Worm (Caenorhabditis elegans) whole organism, L2 larva: ENCODE data around the gene F13D11.4.
A peak's percentile ranks its signal among the peaks of the same experiment; 100 is the strongest.

Experiments
- C34F6.9 ChIP-seq: fragments of 150-350 bp; optimal IDR thresholded peaks from 2 replicates; lab custom pipeline; 2014; ENCODE audit warnings: missing biosample characterization, missing genetic modification characterization
- F13H6.1 ChIP-seq: sonication (generic microtip); optimal IDR thresholded peaks from 2 replicates; lab custom pipeline; 2016; ENCODE audit warnings: missing genetic modification characterization, missing compliant biosample characterization
- R02D3.7 ChIP-seq: fragments of 150-350 bp; optimal IDR thresholded peaks from 2 replicates; lab custom pipeline; 2014; ENCODE audit warnings: missing biosample characterization, missing genetic modification characterization
- Y55F3AM.14 ChIP-seq: fragments of 200-800 bp; sonication (Bioruptor generic); optimal IDR thresholded peaks from 2 replicates; lab custom pipeline; 2018; ENCODE audit warnings: mild to moderate bottlenecking, missing genetic modification characterization, missing compliant biosample characterization
- ZK546.5 ChIP-seq: sonication (generic microtip); optimal IDR thresholded peaks from 2 replicates; lab custom pipeline; 2017; ENCODE audit warnings: missing biosample characterization, missing genetic modification characterization
- alr-1 ChIP-seq: fragments of 150-350 bp; optimal IDR thresholded peaks from 2 replicates; lab custom pipeline; 2014; ENCODE audit warnings: missing biosample characterization, missing genetic modification characterization
- aly-2 ChIP-seq: fragments of 150-350 bp; optimal IDR thresholded peaks from 2 replicates; lab custom pipeline; 2014; ENCODE audit warnings: missing biosample characterization, missing genetic modification characterization
- ama-1 ChIP-seq: fragments of 150-350 bp; optimal IDR thresholded peaks from 2 replicates; lab custom pipeline; 2018; ENCODE audit warnings: inconsistent platforms
- blmp-1 ChIP-seq: sonication (generic microtip); optimal IDR thresholded peaks from 2 replicates; lab custom pipeline; 2017; ENCODE audit warnings: missing genetic modification characterization, mild to moderate bottlenecking, missing compliant biosample characterization, antibody characterized with exemption, moderate library complexity; ENCODE audit not compliant: insufficient read depth
- ceh-16 ChIP-seq: fragments of 150-350 bp; optimal IDR thresholded peaks from 2 replicates; lab custom pipeline; 2014; ENCODE audit warnings: missing biosample characterization, missing genetic modification characterization
- crh-2 ChIP-seq: sonication (generic microtip); optimal IDR thresholded peaks from 2 replicates; lab custom pipeline; 2017; ENCODE audit warnings: missing biosample characterization, missing genetic modification characterization
- elt-1 ChIP-seq: fragments of 150-350 bp; optimal IDR thresholded peaks from 2 replicates; lab custom pipeline; 2014; ENCODE audit warnings: missing biosample characterization, missing genetic modification characterization
- elt-3 ChIP-seq: sonication (generic microtip); optimal IDR thresholded peaks from 2 replicates; lab custom pipeline; 2017; ENCODE audit warnings: missing biosample characterization, missing genetic modification characterization
- fos-1 ChIP-seq: fragments of 150-350 bp; optimal IDR thresholded peaks from 2 replicates; lab custom pipeline; 2014; ENCODE audit warnings: missing biosample characterization, missing genetic modification characterization
- gmeb-1 ChIP-seq: fragments of 150-350 bp; optimal IDR thresholded peaks from 2 replicates; lab custom pipeline; 2014; ENCODE audit warnings: missing biosample characterization, missing genetic modification characterization
- lin-11 ChIP-seq: fragments of 150-350 bp; sonication (generic microtip); optimal IDR thresholded peaks from 2 replicates; lab custom pipeline; 2014; ENCODE audit warnings: missing biosample characterization, missing genetic modification characterization, inconsistent platforms, mixed read lengths
- lin-13 ChIP-seq: fragments of 150-350 bp; optimal IDR thresholded peaks from 2 replicates; lab custom pipeline; 2014; ENCODE audit warnings: missing biosample characterization, missing genetic modification reagents, missing genetic modification characterization
- lin-39 ChIP-seq: fragments of 150-350 bp; optimal IDR thresholded peaks from 2 replicates; lab custom pipeline; 2014; ENCODE audit warnings: missing biosample characterization, missing genetic modification reagents, missing genetic modification characterization
- lsy-2 ChIP-seq, 2 experiments: fragments of 150-350 bp in 1 of 2; sonication (generic microtip) in 1 of 2; optimal IDR thresholded peaks; 2 replicates each; lab custom pipeline; 2014 to 2017; ENCODE audit warnings: missing biosample characterization in 2 of 2, missing genetic modification characterization in 2 of 2
- mab-5 ChIP-seq: fragments of 150-350 bp; optimal IDR thresholded peaks from 2 replicates; lab custom pipeline; 2014; ENCODE audit warnings: missing biosample characterization, missing genetic modification characterization
- mdl-1 ChIP-seq, 2 experiments: fragments of 150-350 bp in 1 of 2; sonication (generic microtip) in 1 of 2; optimal IDR thresholded peaks; 2 replicates each; lab custom pipeline; 2017; ENCODE audit warnings: missing biosample characterization in 2 of 2, missing genetic modification characterization in 2 of 2
- nhr-12 ChIP-seq: fragments of 150-350 bp; optimal IDR thresholded peaks from 2 replicates; lab custom pipeline; 2014; ENCODE audit warnings: missing biosample characterization, missing genetic modification characterization
- nhr-129 ChIP-seq: fragments of 150-350 bp; optimal IDR thresholded peaks from 2 replicates; lab custom pipeline; 2014; ENCODE audit warnings: missing biosample characterization, missing genetic modification characterization
- nhr-21 ChIP-seq: fragments of 150-350 bp; optimal IDR thresholded peaks from 2 replicates; lab custom pipeline; 2014; ENCODE audit warnings: missing biosample characterization, missing genetic modification characterization
- nhr-23 ChIP-seq: fragments of 150-350 bp; optimal IDR thresholded peaks from 2 replicates; lab custom pipeline; 2014; ENCODE audit warnings: missing biosample characterization, missing genetic modification reagents, missing genetic modification characterization
- nhr-237 ChIP-seq: fragments of 150-350 bp; optimal IDR thresholded peaks from 2 replicates; lab custom pipeline; 2014; ENCODE audit warnings: missing biosample characterization, missing genetic modification characterization
- nhr-25 ChIP-seq: fragments of 150-350 bp; sonication (generic microtip); optimal IDR thresholded peaks from 3 replicates; lab custom pipeline; 2014; ENCODE audit warnings: missing biosample characterization, missing genetic modification characterization
- nhr-6 ChIP-seq: fragments of 150-350 bp; optimal IDR thresholded peaks from 2 replicates; lab custom pipeline; 2014; ENCODE audit warnings: missing biosample characterization, missing genetic modification characterization
- nhr-77 ChIP-seq: fragments of 150-350 bp; optimal IDR thresholded peaks from 2 replicates; lab custom pipeline; 2014; ENCODE audit warnings: missing biosample characterization, missing genetic modification characterization
- sem-4 ChIP-seq: fragments of 150-350 bp; optimal IDR thresholded peaks from 2 replicates; lab custom pipeline; 2014; ENCODE audit warnings: missing biosample characterization, missing genetic modification reagents, missing genetic modification characterization
- sma-3 ChIP-seq: sonication (generic microtip); optimal IDR thresholded peaks from 2 replicates; lab custom pipeline; 2016; ENCODE audit warnings: missing genetic modification reagents, missing genetic modification characterization, missing compliant biosample characterization
- sma-9 ChIP-seq, 2 experiments: fragments of 150-350 bp in 1 of 2; sonication (generic microtip) in 1 of 2; optimal IDR thresholded peaks; 2 replicates each; lab custom pipeline; 2014 to 2016; ENCODE audit warnings: missing genetic modification characterization in 2 of 2, mild to moderate bottlenecking in 1 of 2, missing biosample characterization in 1 of 2, missing compliant biosample characterization in 1 of 2, missing genetic modification reagents in 1 of 2, moderate library complexity in 1 of 2
- snpc-4 ChIP-seq: fragments of 150-350 bp; optimal IDR thresholded peaks from 2 replicates; lab custom pipeline; 2014; ENCODE audit warnings: missing biosample characterization, missing genetic modification characterization
- unc-39 ChIP-seq: fragments of 150-350 bp; optimal IDR thresholded peaks from 2 replicates; lab custom pipeline; 2014; ENCODE audit warnings: missing biosample characterization, missing genetic modification characterization
- unc-55 ChIP-seq: fragments of 150-350 bp; sonication (generic microtip); optimal IDR thresholded peaks from 3 replicates; lab custom pipeline; 2014; ENCODE audit warnings: missing biosample characterization, missing genetic modification reagents, missing genetic modification characterization
- unc-62 ChIP-seq: fragments of 150-350 bp; optimal IDR thresholded peaks from 2 replicates; lab custom pipeline; 2014; ENCODE audit warnings: missing biosample characterization, missing genetic modification reagents, missing genetic modification characterization
- zag-1 ChIP-seq: fragments of 150-350 bp; optimal IDR thresholded peaks from 2 replicates; lab custom pipeline; 2014; ENCODE audit warnings: missing biosample characterization, missing genetic modification characterization
- ztf-1 ChIP-seq: fragments of 200-800 bp; sonication (Bioruptor generic); conservative IDR thresholded peaks from 2 replicates; pipeline ENCODE4 v1.3.6; 2022; ENCODE audit warnings: missing genetic modification characterization, missing compliant biosample characterization
- ztf-11 ChIP-seq: sonication (generic microtip); optimal IDR thresholded peaks from 2 replicates; lab custom pipeline; 2017; ENCODE audit warnings: missing biosample characterization, missing genetic modification characterization
- ztf-4 ChIP-seq: fragments of 150-350 bp; optimal IDR thresholded peaks from 2 replicates; lab custom pipeline; 2014; ENCODE audit warnings: missing biosample characterization, missing genetic modification characterization

F13D11.4 gene

ce11 chrX:5841060-5841642 lies 6.5 kb upstream of the F13D11.4 start, which contains the start of gene puf-9 (continued):
- TF ChIP-seq aly-2: no peak
- peak; percentile 99 for TF ChIP-seq lin-11
- peak; percentile 96 for TF ChIP-seq gmeb-1
- TF ChIP-seq nhr-129 (tag; lab: Kevin White, UChicago): peak; percentile 100
- peak; percentile 34 for TF ChIP-seq unc-39 (tag; lab: Kevin White, UChicago)
- TF ChIP-seq nhr-12 (tag; lab: Kevin White, UChicago): peak; percentile 82
- TF ChIP-seq mdl-1 (tag; optimal IDR thresholded peaks at IDR 0.05; lab: Kevin White, UChicago): peak; percentile 88 to 98
- TF ChIP-seq lin-13: peak; percentile 99
- peak; percentile 100 for TF ChIP-seq crh-2 (tag; lab: Kevin White, UChicago)
- TF ChIP-seq ztf-1 (GFP tag; lab: Robert Waterston, UW): no peak
- peak; percentile 83 for TF ChIP-seq ztf-11 (tag; lab: Kevin White, UChicago)
- peak; percentile 99 for TF ChIP-seq ztf-4 (tag; lab: Kevin White, UChicago)
- TF ChIP-seq lsy-2 (tag; optimal IDR thresholded peaks at IDR 0.05; lab: Kevin White, UChicago): peak; percentile 90 to 97
- TF ChIP-seq, all 48 proteins: peak for 43

- TF ChIP-seq fos-1 (tag; lab: Kevin White, UChicago) (peak; percentile 79), unc-55 (GFP tag; lab: Kevin White, UChicago) (no peak), F13H6.1 (tag; lab: Kevin White, UChicago) (peak; percentile 28), crh-2 (tag; lab: Kevin White, UChicago) (peak; percentile 39), nhr-77 (tag; lab: Kevin White, UChicago) (no peak), nhr-129 (tag; lab: Kevin White, UChicago) (peak; percentile 6)
- TF ChIP-seq, all 48 proteins: peak for 4
Measured at ce11 chrX:5839643-5840042, 5.0 kb upstream of the F13D11.4 start, which contains the start of gene dct-11. dct-11 (minus strand) TSS chrX:5839778.

ce11 chrX:5839143-5839542 lies 4.5 kb upstream of the F13D11.4 start:
- TF ChIP-seq elt-3: no peak
- TF ChIP-seq ceh-16 (tag; lab: Kevin White, UChicago): no peak
- no peak for TF ChIP-seq C34F6.9 (tag; lab: Kevin White, UChicago)
- TF ChIP-seq ztf-4 (tag; lab: Kevin White, UChicago): no peak

ce11 chrX:5837035-5837434 lies 2.4 kb upstream of the F13D11.4 start:
- TF ChIP-seq lin-39 (tag; lab: Kevin White, UChicago): no peak
- no peak for TF ChIP-seq elt-1
- TF ChIP-seq nhr-6 (tag; lab: Kevin White, UChicago): peak; percentile 15
- TF ChIP-seq F13H6.1 (tag; lab: Kevin White, UChicago): peak; percentile 69
- peak; percentile 38 for TF ChIP-seq mab-5
- TF ChIP-seq crh-2 (tag; lab: Kevin White, UChicago): peak; percentile 47
- TF ChIP-seq unc-39 (tag; lab: Kevin White, UChicago): no peak
- peak; percentile 47 for TF ChIP-seq blmp-1 (tag; lab: Kevin White, UChicago)
- TF ChIP-seq nhr-25 (tag; lab: Kevin White, UChicago): peak; percentile 52
- peak; percentile 7 for TF ChIP-seq sma-3 (GFP tag; lab: Kevin White, UChicago)
- peak; percentile 22 for TF ChIP-seq fos-1 (tag; lab: Kevin White, UChicago)
- peak in 1 of 2 experiments; percentile 66 for TF ChIP-seq lsy-2 (tag; optimal IDR thresholded peaks at IDR 0.05; lab: Kevin White, UChicago)
- TF ChIP-seq nhr-129 (tag; lab: Kevin White, UChicago): peak; percentile 41
- peak; percentile 49 for TF ChIP-seq C34F6.9 (tag; lab: Kevin White, UChicago)
- TF ChIP-seq sem-4 (tag; lab: Kevin White, UChicago): peak; percentile 76
- TF ChIP-seq ZK546.5 (tag; lab: Kevin White, UChicago): no peak
- no peak for TF ChIP-seq snpc-4 (tag; lab: Kevin White, UChicago)
- peak; percentile 81 for TF ChIP-seq sma-9 (GFP tag; optimal IDR thresholded peaks at IDR 0.05; lab: Kevin White, UChicago)
- no peak for TF ChIP-seq sma-9 (tag; optimal IDR thresholded peaks at IDR 0.05; lab: Kevin White, UChicago)

- TF ChIP-seq mab-5 (no peak), nhr-23 (no peak), ama-1 (no peak), mdl-1 (tag; optimal IDR thresholded peaks at IDR 0.05; lab: Kevin White, UChicago) (no peak), R02D3.7 (tag; lab: Kevin White, UChicago) (no peak), nhr-77 (tag; lab: Kevin White, UChicago) (no peak), sma-9 (GFP tag; optimal IDR thresholded peaks at IDR 0.05; lab: Kevin White, UChicago) (no peak), sma-9 (tag; optimal IDR thresholded peaks at IDR 0.05; lab: Kevin White, UChicago) (no peak), nhr-129 (tag; lab: Kevin White, UChicago) (no peak), alr-1 (tag; lab: Kevin White, UChicago) (no peak), lin-11 (no peak), nhr-237 (no peak), lsy-2 (tag; optimal IDR thresholded peaks at IDR 0.05; lab: Kevin White, UChicago) (no peak), fos-1 (tag; lab: Kevin White, UChicago) (no peak), Y55F3AM.14 (GFP tag; lab: Kevin White, UChicago) (no peak), sma-3 (GFP tag; lab: Kevin White, UChicago) (no peak), unc-62 (no peak), zag-1 (tag; lab: Kevin White, UChicago) (no peak), nhr-21 (no peak)
Measured at ce11 chrX:5836527-5836926, 1.9 kb upstream of the F13D11.4 start.
